Worm (Caenorhabditis elegans) whole organism, L2 larva: ENCODE results near the gene gcy-3.

ENCODE experiments used
- F13H6.1 ChIP-seq: sonication (generic microtip); optimal IDR thresholded peaks from 2 replicates; lab custom pipeline; 2016; ENCODE audit warnings: missing genetic modification characterization, missing compliant biosample characterization
- Y55F3AM.14 ChIP-seq: fragments of 200-800 bp; sonication (Bioruptor generic); optimal IDR thresholded peaks from 2 replicates; lab custom pipeline; 2018; ENCODE audit warnings: mild to moderate bottlenecking, missing genetic modification characterization, missing compliant biosample characterization
- ZK546.5 ChIP-seq: sonication (generic microtip); optimal IDR thresholded peaks from 2 replicates; lab custom pipeline; 2017; ENCODE audit warnings: missing biosample characterization, missing genetic modification characterization
- ama-1 ChIP-seq: fragments of 150-350 bp; optimal IDR thresholded peaks from 2 replicates; lab custom pipeline; 2018; ENCODE audit warnings: inconsistent platforms
- egl-27 ChIP-seq: sonication (generic microtip); optimal IDR thresholded peaks from 3 replicates; lab custom pipeline; 2017; ENCODE audit warnings: missing biosample characterization, missing genetic modification reagents, missing genetic modification characterization
- elt-3 ChIP-seq: sonication (generic microtip); optimal IDR thresholded peaks from 2 replicates; lab custom pipeline; 2017; ENCODE audit warnings: missing biosample characterization, missing genetic modification characterization
- lsy-2 ChIP-seq, 2 experiments: fragments of 150-350 bp in 1 of 2; sonication (generic microtip) in 1 of 2; optimal IDR thresholded peaks; 2 replicates each; lab custom pipeline; 2014 to 2017; ENCODE audit warnings: missing biosample characterization in 2 of 2, missing genetic modification characterization in 2 of 2
- nhr-10 ChIP-seq: sonication (generic microtip); optimal IDR thresholded peaks from 2 replicates; lab custom pipeline; 2017; ENCODE audit warnings: missing biosample characterization, missing genetic modification characterization
- nhr-21 ChIP-seq: fragments of 150-350 bp; optimal IDR thresholded peaks from 2 replicates; lab custom pipeline; 2014; ENCODE audit warnings: missing biosample characterization, missing genetic modification characterization
- nhr-6 ChIP-seq: fragments of 150-350 bp; optimal IDR thresholded peaks from 2 replicates; lab custom pipeline; 2014; ENCODE audit warnings: missing biosample characterization, missing genetic modification characterization
- sem-4 ChIP-seq: fragments of 150-350 bp; optimal IDR thresholded peaks from 2 replicates; lab custom pipeline; 2014; ENCODE audit warnings: missing biosample characterization, missing genetic modification reagents, missing genetic modification characterization
- unc-62 ChIP-seq: fragments of 150-350 bp; optimal IDR thresholded peaks from 2 replicates; lab custom pipeline; 2014; ENCODE audit warnings: missing biosample characterization, missing genetic modification reagents, missing genetic modification characterization

DNA sequence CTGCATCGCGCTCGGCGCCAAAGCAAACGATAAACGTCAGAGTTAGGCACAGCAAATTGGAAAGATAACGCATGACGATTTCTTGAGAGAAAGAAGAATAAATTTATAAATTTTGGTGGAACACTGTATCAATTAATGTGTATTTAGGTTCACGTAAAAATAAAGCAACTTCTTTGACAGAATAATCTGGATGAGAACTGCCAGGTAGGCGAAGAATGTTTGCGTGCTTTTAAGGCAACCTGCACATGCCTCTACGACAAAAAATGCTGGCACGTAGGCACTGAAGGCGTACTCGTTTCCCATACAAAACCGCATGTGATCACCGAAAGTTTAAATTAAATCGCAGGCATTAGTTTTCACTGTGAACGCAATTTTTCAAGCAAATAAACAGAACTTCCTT, 46.1 kb upstream of the gcy-3 start, which contains the start of gene F35H8.1:
- TF ChIP-seq ama-1 (lab: Kevin White, UChicago) (no peak), F13H6.1 (tag; lab: Kevin White, UChicago) (no peak), nhr-21 (tag; lab: Kevin White, UChicago) (no peak), unc-62 (GFP tag; lab: Kevin White, UChicago) (no peak), nhr-6 (tag; lab: Kevin White, UChicago) (no peak), Y55F3AM.14 (GFP tag; lab: Kevin White, UChicago) (no peak), elt-3 (no peak), nhr-10 (tag; lab: Kevin White, UChicago) (no peak), egl-27 (no peak), sem-4 (no peak), ZK546.5 (tag; lab: Kevin White, UChicago) (no peak), lsy-2 (tag; optimal IDR thresholded peaks at IDR 0.05; lab: Kevin White, UChicago) (no peak)
